Worm (Caenorhabditis elegans): ENCODE measurements around the gene K10H10.6.

DNA sequence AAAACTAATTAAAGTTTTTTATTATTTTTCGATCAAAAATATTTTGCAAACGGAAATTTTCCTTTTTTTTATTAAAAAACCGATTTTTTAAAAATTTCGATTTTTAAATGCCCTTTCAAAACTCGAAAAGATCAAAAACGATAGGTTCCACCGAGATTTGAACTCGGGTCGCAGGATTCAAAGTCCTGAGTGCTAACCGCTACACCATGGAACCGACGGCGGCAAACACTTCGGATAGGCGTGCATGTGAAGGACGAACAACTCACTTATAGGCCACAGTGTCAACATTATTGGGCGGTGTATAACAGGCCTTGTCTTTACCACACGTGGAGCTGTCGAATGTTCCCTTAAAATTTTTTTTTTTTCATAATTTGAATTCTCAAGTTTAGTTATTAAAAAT, 28.4 kb upstream of the K10H10.6 start:
- TF ChIP-seq nhr-76 (tag; optimal IDR thresholded peaks at IDR 0.05), result no peak
- no peak for TF ChIP-seq elt-3 (tag; optimal IDR thresholded peaks at IDR 0.05)
- TF ChIP-seq nhr-12 (tag; optimal IDR thresholded peaks at IDR 0.05), result no peak
- no peak for TF ChIP-seq sptf-1 (tag; optimal IDR thresholded peaks at IDR 0.05)
- TF ChIP-seq mls-2 (tag; optimal IDR thresholded peaks at IDR 0.05), result no peak
- TF ChIP-seq pha-4 (tag; optimal IDR thresholded peaks at IDR 0.05), result no peak
- no peak for TF ChIP-seq ham-2 (GFP tag; optimal IDR thresholded peaks at IDR 0.05)

All from whole organism, mixed stage, embryonic.